Worm (Caenorhabditis elegans): Measurements from ENCODE around the gene cbp-2.

ce11 chrIII:9908769-9909168 lies 14.2 kb upstream of the cbp-2 start:
- TF ChIP-seq nhr-41 (GFP tag; IDR thresholded peaks at IDR 0.05) = no peak
- TF ChIP-seq hmg-1.1 (GFP tag; IDR thresholded peaks at IDR 0.05) = no peak
- TF ChIP-seq madf-9 (GFP tag; conservative IDR thresholded peaks at IDR 0.05) = no peak
- no peak for TF ChIP-seq unc-130 (GFP tag; optimal IDR thresholded peaks at IDR 0.05)

Data from whole organism, L4 larva.